Fruit fly (Drosophila melanogaster): ENCODE measurements around the gene CG3288.

CG3288 gene

DNA sequence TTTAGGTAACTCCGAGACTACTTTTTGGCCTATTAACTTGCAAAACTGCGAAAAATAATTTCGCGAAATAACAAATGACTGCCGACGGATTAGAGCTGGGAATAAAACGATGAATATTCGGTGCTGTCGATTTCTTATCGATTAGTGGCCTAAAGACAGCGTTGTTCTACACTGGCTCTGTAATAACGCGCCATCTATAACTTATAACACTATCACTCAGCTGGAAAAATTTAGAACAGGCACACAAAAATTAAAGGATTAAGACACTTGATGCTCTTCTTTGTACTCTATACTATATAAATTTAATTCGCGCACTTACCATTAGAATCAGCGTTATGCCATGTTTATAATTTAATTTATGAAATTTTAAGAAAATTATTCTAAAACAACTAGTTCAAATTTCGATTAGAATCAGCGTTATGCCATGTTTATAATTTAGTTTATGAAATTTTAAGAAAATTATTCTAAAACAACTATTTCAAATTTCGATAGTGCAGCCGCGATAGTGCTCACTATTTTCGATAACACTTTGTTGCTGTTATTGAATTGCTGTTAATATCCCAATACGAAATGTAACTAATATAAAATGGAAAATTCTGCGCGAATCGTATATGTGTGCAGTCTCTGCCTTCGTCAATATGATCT lies 5.6 kb downstream of the CG3288 start, which contains the start of the genes CSN3 and CG11456 (continued):
- TF ChIP-seq CG6683 (GFP tag; optimal IDR thresholded peaks at IDR 0.05), result no peak
- peak; percentile 43 for TF ChIP-seq bab2 (GFP tag; optimal IDR thresholded peaks at IDR 0.05)
- TF ChIP-seq CG12391 (tag; optimal IDR thresholded peaks at IDR 0.05), result peak; percentile 61
- no peak for TF ChIP-seq pb (GFP tag; optimal IDR thresholded peaks at IDR 0.05)
- TF ChIP-seq amos (GFP tag; IDR thresholded peaks at IDR 0.05; ENCODE audit: partially characterized antibody), result peak; percentile 74
- peak; percentile 18 for TF ChIP-seq CG16863 (GFP tag; optimal IDR thresholded peaks at IDR 0.05)
- no peak for TF ChIP-seq CG11695 (GFP tag; IDR thresholded peaks at IDR 0.05)
- no peak for TF ChIP-seq CG42726 (GFP tag; IDR thresholded peaks at IDR 0.05; ENCODE audit: partially characterized antibody)
- no peak for TF ChIP-seq CG10366 (GFP tag; IDR thresholded peaks at IDR 0.05)
- no peak for TF ChIP-seq Gug (GFP tag; IDR thresholded peaks at IDR 0.05)
- TF ChIP-seq CG18476 (GFP tag; optimal IDR thresholded peaks at IDR 0.05), result peak; percentile 38
- no peak for TF ChIP-seq CG3407 (GFP tag; optimal IDR thresholded peaks at IDR 0.05)
- TF ChIP-seq D19B (GFP tag; optimal IDR thresholded peaks at IDR 0.05), result peak; percentile 2
- no peak for TF ChIP-seq zen (tag; optimal IDR thresholded peaks at IDR 0.05)
- no peak for TF ChIP-seq CG10431 (GFP tag; optimal IDR thresholded peaks at IDR 0.05)
- TF ChIP-seq CG15269 (tag; optimal IDR thresholded peaks at IDR 0.05), result no peak
- TF ChIP-seq CG2116 (GFP tag; optimal IDR thresholded peaks at IDR 0.05), result peak; percentile 74
- no peak for TF ChIP-seq CG9215 (GFP tag; IDR thresholded peaks at IDR 0.05)
- TF ChIP-seq CG13287 (GFP tag; IDR thresholded peaks at IDR 0.05; ENCODE audit: partially characterized antibody), result peak; percentile 77
- TF ChIP-seq lola (GFP tag; optimal IDR thresholded peaks at IDR 0.05), result no peak
- no peak for TF ChIP-seq fd64A (GFP tag; optimal IDR thresholded peaks at IDR 0.05)
- TF ChIP-seq Dfd (GFP tag; optimal IDR thresholded peaks at IDR 0.05), result no peak
- TF ChIP-seq CG14667 (GFP tag; IDR thresholded peaks at IDR 0.05), result no peak
- TF ChIP-seq eve (GFP tag; optimal IDR thresholded peaks at IDR 0.05), result no peak
- no peak for TF ChIP-seq CG5180 (GFP tag; optimal IDR thresholded peaks at IDR 0.05)
- TF ChIP-seq her (GFP tag; optimal IDR thresholded peaks at IDR 0.05), result peak; percentile 13
- TF ChIP-seq CG13624 (GFP tag; optimal IDR thresholded peaks at IDR 0.05), result peak; percentile 48
- peak; percentile 38; the same call in 1 of the 3 replicates for TF ChIP-seq H15 (GFP tag; IDR thresholded peaks at IDR 0.05)
- peak; percentile 60 for TF ChIP-seq jumu (GFP tag; optimal IDR thresholded peaks at IDR 0.05)
- peak; percentile 1 for TF ChIP-seq Fer3 (tag; optimal IDR thresholded peaks at IDR 0.05)
- 0 out of 2 replicates have a peak, but pooled peaks have one; percentile 27 for TF ChIP-seq sisA (GFP tag; IDR thresholded peaks at IDR 0.05)
- peak; percentile 26 for TF ChIP-seq CG18764 (GFP tag; optimal IDR thresholded peaks at IDR 0.05)
- TF ChIP-seq D (optimal IDR thresholded peaks at IDR 0.05), result no peak
- TF ChIP-seq D (GFP tag; optimal IDR thresholded peaks at IDR 0.05), result no peak
- no peak for TF ChIP-seq ash1 (GFP tag; optimal IDR thresholded peaks at IDR 0.05)
- no peak for TF ChIP-seq Fer1 (GFP tag; optimal IDR thresholded peaks at IDR 0.05)
- no peak for TF ChIP-seq toy (GFP tag; IDR thresholded peaks at IDR 0.05)
- peak; percentile 94 for TF ChIP-seq D19A (tag; optimal IDR thresholded peaks at IDR 0.05)
- TF ChIP-seq CG9609 (GFP tag; optimal IDR thresholded peaks at IDR 0.05), result peak; percentile 58
- no peak for TF ChIP-seq gcm (GFP tag; optimal IDR thresholded peaks at IDR 0.05)
- no peak for TF ChIP-seq MTF-1 (GFP tag; optimal IDR thresholded peaks at IDR 0.05; ENCODE audit: borderline replicate concordance)
- no peak for TF ChIP-seq so (GFP tag; IDR thresholded peaks at IDR 0.05)
- TF ChIP-seq fd102C (GFP tag; optimal IDR thresholded peaks at IDR 0.05), result no peak
- no peak for TF ChIP-seq Lim3 (GFP tag; IDR thresholded peaks at IDR 0.05)
- TF ChIP-seq sd (tag; optimal IDR thresholded peaks at IDR 0.05), result no peak
- no peak for TF ChIP-seq trh (GFP tag; optimal IDR thresholded peaks at IDR 0.05)
- TF ChIP-seq Med (GFP tag), result no peak
- no peak for TF ChIP-seq Sox100B (GFP tag; optimal IDR thresholded peaks at IDR 0.05)
- no peak for TF ChIP-seq CG11093 (GFP tag; IDR thresholded peaks at IDR 0.05)
- no peak for TF ChIP-seq Ssrp (tag; optimal IDR thresholded peaks at IDR 0.05)
